Worm (Caenorhabditis elegans) whole organism, L1 larva: ENCODE data around the gene ptr-25.

Experiments used
- C04F5.9 ChIP-seq: sonication (generic microtip); optimal IDR thresholded peaks from 2 replicates; lab custom pipeline; 2016; ENCODE audit warnings: missing genetic modification characterization, missing compliant biosample characterization
- C34B4.2 ChIP-seq: sonication (generic microtip); optimal IDR thresholded peaks from 2 replicates; lab custom pipeline; 2017; ENCODE audit warnings: mild to moderate bottlenecking, missing genetic modification characterization, missing compliant biosample characterization
- aha-1 ChIP-seq: fragments of 150-350 bp; optimal IDR thresholded peaks from 2 replicates; lab custom pipeline; 2014; ENCODE audit warnings: missing biosample characterization, missing genetic modification characterization
- aly-2 ChIP-seq: fragments of 150-350 bp; optimal IDR thresholded peaks from 2 replicates; lab custom pipeline; 2014; ENCODE audit warnings: missing biosample characterization, missing genetic modification characterization
- ama-1 ChIP-seq: fragments of 150-350 bp; optimal IDR thresholded peaks from 2 replicates; lab custom pipeline; 2014
- blmp-1 ChIP-seq: fragments of 150-350 bp; optimal IDR thresholded peaks from 2 replicates; lab custom pipeline; 2014; ENCODE audit warnings: missing biosample characterization, missing genetic modification characterization
- ceh-8 ChIP-seq: fragments of 200-800 bp; sonication (Bioruptor generic); optimal IDR thresholded peaks from 2 replicates; lab custom pipeline; 2018; ENCODE audit warnings: mild to moderate bottlenecking, missing genetic modification characterization, moderate library complexity, missing compliant biosample characterization
- ceh-88 ChIP-seq: fragments of 200-800 bp; sonication (Bioruptor generic); IDR thresholded peaks from 2 replicates; pipeline ENCODE4 v1.3.6; 2022; ENCODE audit warnings: missing genetic modification characterization, missing compliant biosample characterization
- ceh-90 ChIP-seq: sonication (generic microtip); optimal IDR thresholded peaks from 2 replicates; lab custom pipeline; 2016; ENCODE audit warnings: missing genetic modification characterization, missing compliant biosample characterization
- ces-1 ChIP-seq: fragments of 150-350 bp; optimal IDR thresholded peaks from 2 replicates; lab custom pipeline; 2014; ENCODE audit warnings: missing biosample characterization, missing genetic modification reagents, missing genetic modification characterization
- dsc-1 ChIP-seq: sonication (generic microtip); optimal IDR thresholded peaks from 2 replicates; lab custom pipeline; 2016; ENCODE audit warnings: mild to moderate bottlenecking, missing genetic modification characterization, missing compliant biosample characterization
- efl-1 ChIP-seq, 4 experiments: fragments of 150-350 bp; optimal IDR thresholded peaks in 3 of 4; peaks in 1 of 4; 1 replicate in 1 of 4; 2 replicates in 3 of 4; lab custom pipeline; 2014; ENCODE audit warnings: missing biosample characterization in 2 of 4, missing genetic modification characterization in 2 of 4, missing genetic modification reagents in 2 of 4
- efl-3 ChIP-seq: fragments of 200-800 bp; sonication (Bioruptor generic); optimal IDR thresholded peaks from 2 replicates; lab custom pipeline; 2018; ENCODE audit warnings: mild to moderate bottlenecking, missing genetic modification characterization, missing compliant biosample characterization
- egl-13 ChIP-seq: sonication (generic microtip); optimal IDR thresholded peaks from 2 replicates; lab custom pipeline; 2016; ENCODE audit warnings: missing genotype, missing genetic modification reagents, missing genetic modification characterization, missing compliant biosample characterization
- elt-2 ChIP-seq: sonication (generic microtip); optimal IDR thresholded peaks from 2 replicates; lab custom pipeline; 2016; ENCODE audit warnings: missing genetic modification characterization, mild to moderate bottlenecking, inconsistent platforms, missing compliant biosample characterization, missing genetic modification reagents
- fkh-10 ChIP-seq: sonication (generic microtip); optimal IDR thresholded peaks from 2 replicates; lab custom pipeline; 2017; ENCODE audit warnings: missing biosample characterization, missing genetic modification reagents, missing genetic modification characterization
- fkh-4 ChIP-seq: sonication (generic microtip); optimal IDR thresholded peaks from 2 replicates; lab custom pipeline; 2016; ENCODE audit warnings: missing compliant biosample characterization, missing genetic modification characterization, borderline replicate concordance
- fkh-8 ChIP-seq: sonication (generic microtip); optimal IDR thresholded peaks from 2 replicates; lab custom pipeline; 2016; ENCODE audit warnings: mild to moderate bottlenecking, missing genetic modification characterization, missing compliant biosample characterization
- fos-1 ChIP-seq: fragments of 150-350 bp; optimal IDR thresholded peaks from 2 replicates; lab custom pipeline; 2014; ENCODE audit warnings: missing biosample characterization, missing genetic modification characterization
- grh-1 ChIP-seq: fragments of 200-800 bp; sonication (Bioruptor generic); IDR thresholded peaks from 2 replicates; pipeline ENCODE4 v1.3.6; 2022; ENCODE audit warnings: missing genetic modification reagents, missing genetic modification characterization, missing compliant biosample characterization
- hlh-17 ChIP-seq: fragments of 200-800 bp; sonication (Bioruptor generic); optimal IDR thresholded peaks from 2 replicates; lab custom pipeline; 2018; ENCODE audit warnings: missing genetic modification characterization, mild to moderate bottlenecking, missing compliant biosample characterization, moderate library complexity, borderline replicate concordance
- hlh-4 ChIP-seq: sonication (generic microtip); optimal IDR thresholded peaks from 2 replicates; lab custom pipeline; 2016; ENCODE audit warnings: mild to moderate bottlenecking, missing genetic modification characterization, missing compliant biosample characterization
- hpl-2 ChIP-seq: fragments of 150-350 bp; optimal IDR thresholded peaks from 2 replicates; lab custom pipeline; 2014; ENCODE audit warnings: missing biosample characterization, missing genetic modification reagents, missing genetic modification characterization
- isw-1 ChIP-seq: fragments of 200-800 bp; sonication (Bioruptor generic); IDR thresholded peaks from 2 replicates; pipeline ENCODE4 v1.3.6; 2022; ENCODE audit warnings: missing genetic modification characterization, missing compliant biosample characterization
- lin-13 ChIP-seq: fragments of 150-350 bp; optimal IDR thresholded peaks from 2 replicates; lab custom pipeline; 2014; ENCODE audit warnings: missing biosample characterization, missing genetic modification reagents, missing genetic modification characterization
- lin-14 ChIP-seq: fragments of 200-800 bp; sonication (Bioruptor generic); optimal IDR thresholded peaks from 2 replicates; lab custom pipeline; 2018; ENCODE audit warnings: mild to moderate bottlenecking, missing genetic modification characterization, moderate library complexity, missing compliant biosample characterization
- lir-3 ChIP-seq: sonication (generic microtip); optimal IDR thresholded peaks from 2 replicates; lab custom pipeline; 2016; ENCODE audit warnings: mild to moderate bottlenecking, missing genetic modification characterization, moderate library complexity, missing compliant biosample characterization; ENCODE audit not compliant: poor library complexity
- lsy-2 ChIP-seq, 2 experiments: fragments of 150-350 bp; optimal IDR thresholded peaks; 2 replicates each; lab custom pipeline; 2014; ENCODE audit warnings: missing biosample characterization in 2 of 2, missing genetic modification characterization in 2 of 2
- mab-9 ChIP-seq: fragments of 200-800 bp; sonication (Bioruptor generic); IDR thresholded peaks from 2 replicates; pipeline ENCODE4 v1.3.6; 2022; ENCODE audit warnings: missing genetic modification reagents, missing genetic modification characterization, missing compliant biosample characterization
- mdl-1 ChIP-seq, 2 experiments: fragments of 150-350 bp; optimal IDR thresholded peaks; 2 replicates each; lab custom pipeline; 2014 to 2017; ENCODE audit warnings: missing biosample characterization in 2 of 2, missing genetic modification characterization in 2 of 2, inconsistent platforms in 1 of 2
- mef-2 ChIP-seq: fragments of 150-350 bp; optimal IDR thresholded peaks from 2 replicates; lab custom pipeline; 2014; ENCODE audit warnings: missing biosample characterization, missing genetic modification characterization
- mep-1 ChIP-seq: fragments of 150-350 bp; optimal IDR thresholded peaks from 2 replicates; lab custom pipeline; 2014; ENCODE audit warnings: missing biosample characterization, missing genetic modification characterization
- nhr-11 ChIP-seq: fragments of 150-350 bp; optimal IDR thresholded peaks from 2 replicates; lab custom pipeline; 2014; ENCODE audit warnings: missing biosample characterization, missing genetic modification characterization
- nhr-19 ChIP-seq: fragments of 200-800 bp; sonication (Bioruptor generic); conservative IDR thresholded peaks from 2 replicates; pipeline ENCODE4 v1.3.6; 2022; ENCODE audit warnings: missing genetic modification characterization, missing compliant biosample characterization
- nhr-20 ChIP-seq: sonication (generic microtip); optimal IDR thresholded peaks from 2 replicates; lab custom pipeline; 2016; ENCODE audit warnings: mild to moderate bottlenecking, missing genetic modification characterization, missing compliant biosample characterization
- nhr-237 ChIP-seq: fragments of 150-350 bp; optimal IDR thresholded peaks from 2 replicates; lab custom pipeline; 2014; ENCODE audit warnings: missing biosample characterization, missing genetic modification characterization
- nhr-71 ChIP-seq: sonication (generic microtip); optimal IDR thresholded peaks from 2 replicates; lab custom pipeline; 2016; ENCODE audit warnings: mild to moderate bottlenecking, missing genetic modification characterization, moderate library complexity, missing compliant biosample characterization
- nhr-76 ChIP-seq: sonication (generic microtip); optimal IDR thresholded peaks from 2 replicates; lab custom pipeline; 2017; ENCODE audit warnings: missing biosample characterization, missing genetic modification characterization
- nhr-85 ChIP-seq: sonication (generic microtip); peaks from one replicate; lab custom pipeline; 2016; ENCODE audit warnings: missing genetic modification characterization, inconsistent platforms, missing compliant biosample characterization
- nhr-90 ChIP-seq: sonication (generic microtip); optimal IDR thresholded peaks from 2 replicates; lab custom pipeline; 2016; ENCODE audit warnings: mild to moderate bottlenecking, missing genetic modification characterization, missing compliant biosample characterization; ENCODE audit not compliant: poor library complexity
- pqm-1 ChIP-seq: sonication (generic microtip); optimal IDR thresholded peaks from 3 replicates; lab custom pipeline; 2017; ENCODE audit warnings: missing biosample characterization, missing genetic modification characterization
- rnt-1 ChIP-seq: sonication (generic microtip); optimal IDR thresholded peaks from 2 replicates; lab custom pipeline; 2016; ENCODE audit warnings: mild to moderate bottlenecking, missing genetic modification characterization, moderate library complexity, missing compliant biosample characterization
- snpc-4 ChIP-seq: fragments of 150-350 bp; optimal IDR thresholded peaks from 2 replicates; lab custom pipeline; 2014; ENCODE audit warnings: missing biosample characterization, missing genetic modification characterization
- sptf-1 ChIP-seq: fragments of 150-350 bp; optimal IDR thresholded peaks from 2 replicates; lab custom pipeline; 2014; ENCODE audit warnings: missing biosample characterization, missing genetic modification characterization
- sup-37 ChIP-seq: fragments of 200-800 bp; sonication (Bioruptor generic); optimal IDR thresholded peaks from 2 replicates; lab custom pipeline; 2018; ENCODE audit warnings: mild to moderate bottlenecking, missing genetic modification characterization, missing compliant biosample characterization
- swsn-7 ChIP-seq: sonication (generic microtip); optimal IDR thresholded peaks from 2 replicates; lab custom pipeline; 2016; ENCODE audit warnings: missing genetic modification characterization, missing compliant biosample characterization
- tbx-2 ChIP-seq: sonication (generic microtip); optimal IDR thresholded peaks from 2 replicates; lab custom pipeline; 2016; ENCODE audit warnings: missing genetic modification characterization, missing compliant biosample characterization
- tlp-1 ChIP-seq: fragments of 150-350 bp; optimal IDR thresholded peaks from 2 replicates; lab custom pipeline; 2014; ENCODE audit warnings: missing biosample characterization, missing genetic modification characterization
- unc-30 ChIP-seq: sonication (generic microtip); optimal IDR thresholded peaks from 2 replicates; lab custom pipeline; 2017; ENCODE audit warnings: missing biosample characterization, missing genetic modification characterization
- unc-98 ChIP-seq: fragments of 200-800 bp; sonication (Bioruptor generic); IDR thresholded peaks from 2 replicates; pipeline ENCODE4 v1.3.6; 2022; ENCODE audit warnings: missing genetic modification characterization, missing compliant biosample characterization
- xbp-1 ChIP-seq: sonication (generic microtip); optimal IDR thresholded peaks from 2 replicates; lab custom pipeline; 2016; ENCODE audit warnings: missing genetic modification characterization, missing compliant biosample characterization
- zip-4 ChIP-seq: fragments of 200-800 bp; sonication (Bioruptor generic); optimal IDR thresholded peaks from 2 replicates; lab custom pipeline; 2018; ENCODE audit warnings: mild to moderate bottlenecking, missing genetic modification characterization, moderate library complexity, missing compliant biosample characterization
- ztf-4 ChIP-seq: fragments of 150-350 bp; optimal IDR thresholded peaks from 2 replicates; lab custom pipeline; 2014; ENCODE audit warnings: missing biosample characterization, missing genetic modification characterization

Gene ptr-25

ce11 chrIII:10533310-10533709 lies 45.4 kb downstream of the ptr-25 start (continued):
- TF ChIP-seq lin-13 = no peak
- no peak for TF ChIP-seq egl-13 (tag; lab: Kevin White, UChicago)
- no peak for TF ChIP-seq aha-1 (tag; lab: Kevin White, UChicago)
- no peak for TF ChIP-seq tbx-2
- no peak for TF ChIP-seq hlh-4 (tag; lab: Kevin White, UChicago)
- no peak for TF ChIP-seq fkh-4 (tag; lab: Kevin White, UChicago)
- no peak for TF ChIP-seq nhr-76 (tag; lab: Kevin White, UChicago)
- no peak for TF ChIP-seq ceh-88
- no peak for TF ChIP-seq sptf-1 (tag; lab: Kevin White, UChicago)
- no peak for TF ChIP-seq isw-1 (GFP tag; lab: Robert Waterston, UW)
- TF ChIP-seq ztf-4 (tag; lab: Kevin White, UChicago) = no peak
- no peak for TF ChIP-seq nhr-11 (tag; lab: Kevin White, UChicago)
- no peak for TF ChIP-seq zip-4 (GFP tag; lab: Kevin White, UChicago)
- no peak for TF ChIP-seq snpc-4
- no peak for TF ChIP-seq nhr-19 (GFP tag; lab: Robert Waterston, UW)
- TF ChIP-seq sup-37 = no peak
- no peak for TF ChIP-seq fos-1 (tag; lab: Kevin White, UChicago)
- no peak for TF ChIP-seq swsn-7 (tag; lab: Kevin White, UChicago)
- TF ChIP-seq aly-2 = no peak
- TF ChIP-seq mab-9 = no peak
- no peak for TF ChIP-seq ceh-8 (GFP tag; lab: Kevin White, UChicago)
- peak; percentile 26 for TF ChIP-seq nhr-90 (tag; lab: Kevin White, UChicago)
- TF ChIP-seq ama-1 (lab: Kevin White, UChicago) = no peak
- TF ChIP-seq nhr-85 (tag; lab: Kevin White, UChicago) = peak; percentile 69
- no peak for TF ChIP-seq hpl-2 (GFP tag; lab: Kevin White, UChicago)
- no peak for TF ChIP-seq nhr-237 (tag; lab: Kevin White, UChicago)
- no peak for TF ChIP-seq tlp-1 (tag; lab: Kevin White, UChicago)
- TF ChIP-seq dsc-1 = no peak
- TF ChIP-seq ces-1 = no peak
- TF ChIP-seq grh-1 (GFP tag; lab: Robert Waterston, UW) = no peak
- TF ChIP-seq efl-3 (GFP tag; lab: Kevin White, UChicago) = no peak
- no peak for TF ChIP-seq unc-98 (GFP tag; lab: Robert Waterston, UW)
- TF ChIP-seq fkh-10 (GFP tag; lab: Kevin White, UChicago) = no peak
- no peak for TF ChIP-seq hlh-17
- peak; percentile 76 for TF ChIP-seq elt-2
- no peak for TF ChIP-seq C34B4.2
- TF ChIP-seq lir-3 (tag; lab: Kevin White, UChicago) = no peak
- no peak for TF ChIP-seq unc-30 (tag; lab: Kevin White, UChicago)
- TF ChIP-seq lin-14 = peak; percentile 59
- TF ChIP-seq nhr-20 (tag; lab: Kevin White, UChicago) = peak; percentile 28
- peak; percentile 14 for TF ChIP-seq blmp-1 (tag; lab: Kevin White, UChicago)
- TF ChIP-seq ceh-90 = no peak

- TF ChIP-seq rnt-1 (tag; lab: Kevin White, UChicago) (no peak), mef-2 (no peak), pqm-1 (tag; lab: Kevin White, UChicago) (no peak), mep-1 (no peak), nhr-19 (GFP tag; lab: Robert Waterston, UW) (peak; percentile 62), zip-4 (GFP tag; lab: Kevin White, UChicago) (no peak), blmp-1 (tag; lab: Kevin White, UChicago) (peak; percentile 33), xbp-1 (tag; lab: Kevin White, UChicago) (no peak), lsy-2 (tag; optimal IDR thresholded peaks at IDR 0.05; lab: Kevin White, UChicago) (no peak), fkh-10 (GFP tag; lab: Kevin White, UChicago) (no peak), C04F5.9 (tag; lab: Kevin White, UChicago) (no peak), elt-2 (peak; percentile 80), efl-1 (optimal IDR thresholded peaks at IDR 0.05; lab: Kevin White, UChicago) (no peak), efl-1 (GFP tag; optimal IDR thresholded peaks at IDR 0.05 in 1 of 2; lab: Kevin White, UChicago) (peak in 1 of 2 experiments; percentile 64), egl-13 (tag; lab: Kevin White, UChicago) (no peak), snpc-4 (no peak), aha-1 (tag; lab: Kevin White, UChicago) (no peak), fkh-8 (tag; lab: Kevin White, UChicago) (no peak), fkh-4 (tag; lab: Kevin White, UChicago) (no peak), tbx-2 (no peak), mdl-1 (tag; optimal IDR thresholded peaks at IDR 0.05; lab: Kevin White, UChicago) (peak; percentile 29 to 90), nhr-20 (tag; lab: Kevin White, UChicago) (peak; percentile 55), lin-13 (no peak), nhr-71 (peak; percentile 58), ceh-90 (no peak)
Observed at ce11 chrIII:10534191-10534590, 46.3 kb downstream of the ptr-25 start.
